Worm (Caenorhabditis elegans): ENCODE data around the gene F32D1.8.
A peak's percentile ranks its signal among the peaks of the same experiment; 100 is the strongest.

F32D1.8 gene

DNA sequence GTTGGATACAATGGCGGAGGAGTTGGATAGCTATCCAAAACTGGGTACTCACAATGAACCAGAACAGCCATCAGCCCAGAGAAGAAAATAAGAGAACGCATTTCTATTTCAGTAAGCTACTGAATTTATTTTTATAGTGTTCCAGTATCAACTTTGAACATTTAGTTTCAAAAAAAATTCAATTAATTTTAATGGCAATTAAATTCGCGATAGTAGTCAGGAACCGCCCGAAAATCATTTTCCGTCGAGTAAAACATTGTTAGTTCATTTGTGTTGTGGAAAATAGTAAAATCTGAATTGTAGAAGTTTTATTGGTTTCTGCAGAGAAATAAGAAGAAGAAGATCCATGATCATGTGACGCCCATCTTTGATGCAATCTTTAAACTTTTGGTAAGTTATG is 40.6 kb upstream of the F32D1.8 start, which contains the start of gene Y47D7A.6:
Y47D7A.6 (minus strand) TSS at position 101 of the 400 bp plus-strand sequence.
- TF ChIP-seq nhr-76 (tag; optimal IDR thresholded peaks at IDR 0.05) = no peak
- no peak for TF ChIP-seq lin-29 (GFP tag; IDR thresholded peaks at IDR 0.05)
- no peak for TF ChIP-seq unc-39 (tag; optimal IDR thresholded peaks at IDR 0.05)

ce11 chrV:4416710-4417109 is 39.2 kb upstream of the F32D1.8 start, which contains the start of gene Y47D7A.18:
Gene Y47D7A.18, minus strand, starts transcription at chrV:4416810.
- TF ChIP-seq set-16 (GFP tag; IDR thresholded peaks at IDR 0.05) (no peak), unc-62 (GFP tag; optimal IDR thresholded peaks at IDR 0.05 in 1 of 2) (peak in 1 of 2 experiments; percentile 31), unc-62 (tag; optimal IDR thresholded peaks at IDR 0.05) (no peak)

ce11 chrV:4414613-4415071 is 37.1 kb upstream of the F32D1.8 start, which contains the start of gene grl-5:
Gene grl-5, minus strand, starts transcription at chrV:4414663.
- no peak for TF ChIP-seq Y5F2A.4 (GFP tag; optimal IDR thresholded peaks at IDR 0.05)
- no peak for TF ChIP-seq ama-1 (optimal IDR thresholded peaks at IDR 0.05)
- TF ChIP-seq T26A8.4 (GFP tag; IDR thresholded peaks at IDR 0.05) = no peak
- peak; percentile 94 for TF ChIP-seq aha-1 (tag)
- no peak for TF ChIP-seq fkh-10 (GFP tag; optimal IDR thresholded peaks at IDR 0.05)
- TF ChIP-seq zip-11 (GFP tag; IDR thresholded peaks at IDR 0.05) = no peak
- TF ChIP-seq spr-1 (tag; optimal IDR thresholded peaks at IDR 0.05) = no peak
- no peak for TF ChIP-seq set-16 (GFP tag; IDR thresholded peaks at IDR 0.05)
- peak in 1 of 2 experiments; percentile 84 for TF ChIP-seq unc-62 (GFP tag; optimal IDR thresholded peaks at IDR 0.05 in 1 of 2)
- no peak for TF ChIP-seq unc-62 (tag; optimal IDR thresholded peaks at IDR 0.05)
- TF ChIP-seq hlh-30 (tag; optimal IDR thresholded peaks at IDR 0.05; ENCODE audit: insufficient read depth) = no peak
- TF ChIP-seq lir-3 (tag; optimal IDR thresholded peaks at IDR 0.05) = no peak
- no peak for TF ChIP-seq cey-2 (tag; optimal IDR thresholded peaks at IDR 0.05; ENCODE audit: borderline replicate concordance, insufficient read depth)
- TF ChIP-seq daf-12 (tag; optimal IDR thresholded peaks at IDR 0.05) = no peak
- no peak for TF ChIP-seq dmd-9 (GFP tag; IDR thresholded peaks at IDR 0.05)
- TF ChIP-seq dpl-1 (GFP tag; optimal IDR thresholded peaks at IDR 0.05) = no peak
- TF ChIP-seq nhr-10 (tag; optimal IDR thresholded peaks at IDR 0.05) = no peak
- TF ChIP-seq php-3 (GFP tag; IDR thresholded peaks at IDR 0.05) = no peak
- TF ChIP-seq tra-1 (GFP tag; IDR thresholded peaks at IDR 0.05) = no peak
- TF ChIP-seq dmd-6 (GFP tag; IDR thresholded peaks at IDR 0.05) = no peak
- no peak for TF ChIP-seq dve-1 (tag; optimal IDR thresholded peaks at IDR 0.05; ENCODE audit: insufficient read depth)
- no peak for TF ChIP-seq zfp-2 (tag; optimal IDR thresholded peaks at IDR 0.05)
- no peak for TF ChIP-seq nhr-6 (tag; optimal IDR thresholded peaks at IDR 0.05)
- no peak for TF ChIP-seq gei-8 (GFP tag; optimal IDR thresholded peaks at IDR 0.05)
- peak; percentile 41 for TF ChIP-seq hlh-11 (tag; optimal IDR thresholded peaks at IDR 0.05)

- TF ChIP-seq mxl-3 (GFP tag; optimal IDR thresholded peaks at IDR 0.05) (no peak), nhr-28 (tag; optimal IDR thresholded peaks at IDR 0.05) (no peak), nhr-11 (tag; optimal IDR thresholded peaks at IDR 0.05) (no peak), rbr-2 (tag; optimal IDR thresholded peaks at IDR 0.05) (no peak), lin-15B (tag; optimal IDR thresholded peaks at IDR 0.05) (no peak), ceh-44 (GFP tag; IDR thresholded peaks at IDR 0.05) (no peak), dpl-1 (GFP tag; optimal IDR thresholded peaks at IDR 0.05) (no peak), ceh-32 (tag; optimal IDR thresholded peaks at IDR 0.05; ENCODE audit: poor library complexity) (no peak), zip-2 (tag; optimal IDR thresholded peaks at IDR 0.05) (no peak), nhr-48 (tag; optimal IDR thresholded peaks at IDR 0.05) (no peak), unc-62 (GFP tag; optimal IDR thresholded peaks at IDR 0.05 in 1 of 2) (no peak), unc-62 (tag; optimal IDR thresholded peaks at IDR 0.05) (no peak), nhr-25 (tag; optimal IDR thresholded peaks at IDR 0.05; ENCODE audit: borderline replicate concordance, insufficient read depth) (no peak), daf-12 (tag; optimal IDR thresholded peaks at IDR 0.05) (no peak), hlh-30 (tag; optimal IDR thresholded peaks at IDR 0.05; ENCODE audit: insufficient read depth) (no peak), spr-1 (tag; optimal IDR thresholded peaks at IDR 0.05) (no peak), skn-1 (tag; optimal IDR thresholded peaks at IDR 0.05) (no peak), ama-1 (optimal IDR thresholded peaks at IDR 0.05) (no peak)
These were observed 34.2 kb upstream of the F32D1.8 start, which contains the start of gene Y47D7A.17 for ce11 chrV:4411714-4412113. Gene Y47D7A.17, minus strand, starts transcription at chrV:4411814.

Data from whole organism, L4 larva.